Fruit fly (Drosophila melanogaster): Measurements from ENCODE around the gene CG18476.

Gene CG18476

dm6 chr3R:11661712-11662111 lies 16.2 kb downstream of the CG18476 start (continued):
- TF ChIP-seq Hr39 (optimal IDR thresholded peaks at IDR 0.05) (no peak), CG8924 (tag; optimal IDR thresholded peaks at IDR 0.05) (peak; percentile 64), Abd-B (GFP tag; optimal IDR thresholded peaks at IDR 0.05) (no peak), CG11560 (tag; IDR thresholded peaks at IDR 0.05) (no peak), aop (GFP tag; IDR thresholded peaks at IDR 0.05) (no peak), CG31388 (GFP tag; optimal IDR thresholded peaks at IDR 0.05) (no peak)

DNA sequence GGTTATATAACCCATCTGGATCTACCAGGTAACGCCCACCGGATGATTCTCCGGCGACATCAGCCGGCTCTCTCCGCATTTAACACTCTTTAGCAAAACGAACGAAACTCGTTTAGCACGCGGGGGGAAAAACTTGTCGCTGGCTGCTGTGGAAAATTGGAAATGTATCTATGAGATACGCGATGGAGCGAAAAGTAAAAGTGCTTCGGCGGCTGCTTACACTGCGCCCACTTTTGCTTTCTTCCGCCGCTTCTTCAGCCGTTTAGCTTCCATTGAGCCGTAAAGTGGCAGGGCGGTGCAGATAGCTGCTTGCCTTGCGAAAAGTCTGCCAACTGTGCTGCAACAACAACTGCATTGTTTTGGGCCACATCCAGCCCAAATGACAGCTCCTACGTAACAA lies 16.7 kb downstream of the CG18476 start:
- TF ChIP-seq Pdp1 (GFP tag; optimal IDR thresholded peaks at IDR 0.05): peak in 1 of 2 experiments; percentile 80
- 0 out of 2 replicates have a peak, but pooled peaks have one; percentile 16 for TF ChIP-seq sna (GFP tag; IDR thresholded peaks at IDR 0.05; ENCODE audit: partially characterized antibody)
- TF ChIP-seq CG2199 (GFP tag; IDR thresholded peaks at IDR 0.05): 0 out of 3 replicates have a peak, but pooled peaks have one; percentile 10
- no peak for TF ChIP-seq Trl (optimal IDR thresholded peaks at IDR 0.05)
- no peak for TF ChIP-seq Trl (GFP tag; optimal IDR thresholded peaks at IDR 0.05)
- TF ChIP-seq Blimp-1 (GFP tag; optimal IDR thresholded peaks at IDR 0.05): peak; percentile 98

DNA sequence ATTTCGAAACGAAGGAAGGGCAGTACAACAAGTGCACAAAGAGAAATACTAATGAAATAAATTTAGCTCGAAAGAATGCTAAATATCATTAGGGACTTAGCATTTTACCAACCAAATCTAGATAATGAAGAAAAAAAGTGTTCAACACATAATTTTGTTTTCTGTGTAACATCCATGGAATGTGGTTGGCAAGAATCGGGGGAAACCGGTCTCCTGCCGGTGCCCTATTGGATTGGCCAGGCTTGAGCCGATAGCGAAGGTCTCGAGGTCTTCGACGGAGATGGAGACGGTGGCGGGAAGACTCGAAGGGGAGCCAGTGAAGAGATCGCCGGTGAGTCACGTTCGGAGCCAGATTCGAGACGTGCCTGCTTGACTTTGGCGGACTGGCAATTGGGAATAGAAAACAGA lies 20.1 kb downstream of the CG18476 start:
- TF ChIP-seq D19B (GFP tag; optimal IDR thresholded peaks at IDR 0.05) (no peak), grau (tag; optimal IDR thresholded peaks at IDR 0.05) (peak; percentile 47), CG13123 (GFP tag; optimal IDR thresholded peaks at IDR 0.05) (no peak), CG10959 (GFP tag; IDR thresholded peaks at IDR 0.05) (no peak), D19A (tag; optimal IDR thresholded peaks at IDR 0.05) (peak; percentile 10), CG7786 (GFP tag; optimal IDR thresholded peaks at IDR 0.05) (peak; percentile 27), vnd (GFP tag; IDR thresholded peaks at IDR 0.05; ENCODE audit: partially characterized antibody) (no peak), nom (GFP tag; optimal IDR thresholded peaks at IDR 0.05) (peak; percentile 84), slbo (GFP tag; IDR thresholded peaks at IDR 0.05) (peak; percentile 73), CG10979 (tag; optimal IDR thresholded peaks at IDR 0.05) (peak; percentile 41), CG11085 (GFP tag; IDR thresholded peaks at IDR 0.05) (no peak), br (optimal IDR thresholded peaks at IDR 0.05) (no peak), Chrac-16 (GFP tag; optimal IDR thresholded peaks at IDR 0.05) (peak; percentile 36), Aef1 (GFP tag; IDR thresholded peaks at IDR 0.05) (no peak), CG11456 (GFP tag; IDR thresholded peaks at IDR 0.05) (peak; percentile 61; the same call in 1 of the 3 replicates), hkb (optimal IDR thresholded peaks at IDR 0.05) (no peak), hkb (GFP tag; IDR thresholded peaks at IDR 0.05) (peak; percentile 39; the same call in 1 of the 2 replicates), CG32532 (GFP tag; IDR thresholded peaks at IDR 0.05) (peak; percentile 66), Ets65A (GFP tag) (peak; percentile 78), her (GFP tag; optimal IDR thresholded peaks at IDR 0.05) (peak; percentile 20), cwo (GFP tag; optimal IDR thresholded peaks at IDR 0.05) (peak; percentile 10), Eip74EF (GFP tag; optimal IDR thresholded peaks at IDR 0.05) (no peak), CG10147 (GFP tag; optimal IDR thresholded peaks at IDR 0.05) (peak; percentile 19), Hsf (GFP tag; optimal IDR thresholded peaks at IDR 0.05) (peak; percentile 20), HLH4C (GFP tag; IDR thresholded peaks at IDR 0.05; ENCODE audit: partially characterized antibody) (no peak), CG16815 (GFP tag; optimal IDR thresholded peaks at IDR 0.05) (no peak), CG13424 (tag; optimal IDR thresholded peaks at IDR 0.05) (peak; percentile 33), CG2875 (GFP tag; optimal IDR thresholded peaks at IDR 0.05) (no peak), CG11504 (tag; optimal IDR thresholded peaks at IDR 0.05) (peak; percentile 54), CG4730 (GFP tag; IDR thresholded peaks at IDR 0.05) (no peak), CG14014 (GFP tag; IDR thresholded peaks at IDR 0.05) (no peak), vvl (GFP tag; IDR thresholded peaks at IDR 0.05) (peak; percentile 75), Meics (GFP tag; optimal IDR thresholded peaks at IDR 0.05) (peak; percentile 50), CG6689 (GFP tag; IDR thresholded peaks at IDR 0.05) (0 out of 2 replicates have a peak, but pooled peaks have one; percentile 24), row (GFP tag; IDR thresholded peaks at IDR 0.05) (peak; percentile 69; the same call in 2 of the 3 replicates), sug (tag; optimal IDR thresholded peaks at IDR 0.05) (no peak), ttk (GFP tag; IDR thresholded peaks at IDR 0.05) (no peak)
